Worm (Caenorhabditis elegans) whole organism, midembryonic: ENCODE measurements around the gene Y32H12A.8.

ENCODE experiments used
- T22C8.4 ChIP-seq: fragments of 200-800 bp; sonication (Bioruptor generic); IDR thresholded peaks from 2 replicates; pipeline ENCODE4 v1.3.6; 2022; ENCODE audit warnings: missing genetic modification characterization, missing compliant biosample characterization
- ref-1 ChIP-seq: fragments of 200-800 bp; sonication (Bioruptor generic); conservative IDR thresholded peaks from 2 replicates; pipeline ENCODE4 v1.3.6; 2022; ENCODE audit warnings: missing genetic modification reagents, missing genetic modification characterization, missing compliant biosample characterization

DNA sequence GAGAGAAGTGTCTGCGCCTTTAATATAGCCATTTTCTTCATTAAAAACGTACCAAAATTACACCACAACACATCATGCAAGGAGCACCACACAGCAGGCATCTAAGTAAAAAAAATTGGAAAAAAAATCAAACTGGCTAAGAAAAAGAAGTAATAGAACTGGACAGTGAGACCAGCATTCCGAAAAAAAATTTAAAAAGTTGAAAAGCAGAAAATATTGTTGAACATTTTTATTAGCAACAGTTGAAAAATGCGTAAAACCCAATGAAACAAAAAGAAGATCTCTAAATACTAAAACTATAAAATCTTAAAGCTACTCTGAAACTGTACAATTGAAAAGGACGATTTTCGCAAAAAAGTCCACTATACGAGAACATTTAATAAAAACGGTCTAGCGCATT, 23.8 kb downstream of the Y32H12A.8 start, which contains the start of gene Y32H12A.6:
- TF ChIP-seq T22C8.4 (GFP tag; lab: Robert Waterston, UW), result no peak
- TF ChIP-seq ref-1 (GFP tag; lab: Robert Waterston, UW), result no peak
